Fruit fly (Drosophila melanogaster) whole organism: ENCODE measurements around the gene gpp.

Experiments used
- CG8478 ChIP-seq: fragments of >200 bp; optimal IDR thresholded peaks from 2 replicates; lab custom pipeline; 2018; ENCODE audit warnings: inconsistent platforms
- Dll ChIP-seq: fragments of >200 bp; optimal IDR thresholded peaks from 2 replicates; lab custom pipeline; 2017
- EcR ChIP-seq, 2 experiments: fragments of >200 bp; optimal IDR thresholded peaks; 2 replicates each; lab custom pipeline; 2017; ENCODE audit warnings: missing biosample characterization in 2 of 2, missing genetic modification characterization in 2 of 2, missing genetic modification reagents in 2 of 2
- pan ChIP-seq: fragments of >200 bp; optimal IDR thresholded peaks from 2 replicates; lab custom pipeline; 2017
- psq ChIP-seq: fragments of >200 bp; optimal IDR thresholded peaks from 2 replicates; lab custom pipeline; 2017
- usp ChIP-seq: fragments of >200 bp; optimal IDR thresholded peaks from 2 replicates; lab custom pipeline; 2017; ENCODE audit warnings: missing biosample characterization, missing genetic modification characterization, mixed read lengths

DNA sequence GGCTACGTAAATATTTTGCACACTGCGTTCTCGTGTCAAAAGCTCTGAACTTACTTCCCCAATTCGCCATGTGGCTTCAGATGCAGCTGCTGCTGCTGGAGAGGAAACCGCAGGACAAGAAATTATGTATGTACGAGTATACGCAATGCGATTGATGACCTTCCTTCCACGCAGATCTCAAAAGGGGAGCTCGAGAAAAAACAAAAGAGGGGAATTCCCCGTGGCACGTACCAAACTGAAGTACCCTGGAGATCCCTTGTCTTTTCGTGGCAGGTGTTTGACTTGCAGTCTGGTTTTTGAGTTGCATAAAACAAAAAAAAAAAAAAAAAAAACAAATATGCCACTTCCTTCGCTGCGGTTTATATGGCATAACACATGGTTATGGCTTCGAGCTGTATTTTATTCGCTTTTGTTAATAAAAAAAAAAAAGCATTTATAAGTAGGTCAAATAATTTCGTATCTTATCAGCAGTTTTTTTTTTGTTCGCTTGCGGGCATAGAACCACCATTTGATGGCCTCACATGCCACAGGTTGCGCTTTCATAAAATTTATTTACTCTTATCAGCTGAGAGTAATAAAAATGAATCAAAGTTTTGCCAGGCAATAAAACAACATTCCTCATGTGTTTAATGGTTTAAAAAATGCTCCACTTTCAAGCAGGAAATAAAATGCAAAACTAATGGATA, 26.3 kb downstream of the gpp start:
- TF ChIP-seq Dll (lab: Kevin White, UChicago) (no peak), pan (no peak), psq (lab: Kevin White, UChicago) (no peak), CG8478 (lab: Kevin White, UChicago) (no peak), EcR (GFP tag; optimal IDR thresholded peaks at IDR 0.05; lab: Kevin White, UChicago) (no peak), usp (GFP tag; lab: Kevin White, UChicago) (no peak)
